Worm (Caenorhabditis elegans) whole organism, early embryonic: ENCODE data around the gene chil-1.

Source experiments
- B0310.2 ChIP-seq: sonication (generic microtip); optimal IDR thresholded peaks from 2 replicates; lab custom pipeline; 2016; ENCODE audit warnings: mild to moderate bottlenecking, missing genetic modification characterization, missing compliant biosample characterization
- F13C5.2 ChIP-seq: sonication (generic microtip); optimal IDR thresholded peaks from 2 replicates; lab custom pipeline; 2017; ENCODE audit warnings: mild to moderate bottlenecking, missing genetic modification characterization, inconsistent platforms, missing compliant biosample characterization
- aly-1 ChIP-seq: sonication (generic microtip); optimal IDR thresholded peaks from 2 replicates; lab custom pipeline; 2016; ENCODE audit warnings: missing genetic modification characterization, missing compliant biosample characterization
- ama-1 ChIP-seq: fragments of 150-350 bp; optimal IDR thresholded peaks from 2 replicates; lab custom pipeline; 2014
- ceh-13 ChIP-seq: fragments of 200-800 bp; sonication (Bioruptor generic); optimal IDR thresholded peaks from 2 replicates; lab custom pipeline; 2018; ENCODE audit warnings: mild to moderate bottlenecking, missing genetic modification characterization, missing compliant biosample characterization
- ceh-36 ChIP-seq: sonication (generic microtip); optimal IDR thresholded peaks from 2 replicates; lab custom pipeline; 2016; ENCODE audit warnings: missing genetic modification characterization, inconsistent platforms, missing compliant biosample characterization
- ets-7 ChIP-seq: sonication (generic microtip); optimal IDR thresholded peaks from 2 replicates; lab custom pipeline; 2016; ENCODE audit warnings: missing genotype, missing genetic modification characterization, missing compliant biosample characterization
- pes-1 ChIP-seq: fragments of 200-800 bp; sonication (Bioruptor generic); IDR thresholded peaks from 2 replicates; pipeline ENCODE4 v1.3.6; 2022; ENCODE audit warnings: missing genetic modification reagents, missing genetic modification characterization, missing compliant biosample characterization
- scrt-1 ChIP-seq: fragments of 200-800 bp; sonication (Bioruptor generic); IDR thresholded peaks from 2 replicates; pipeline ENCODE4 v1.3.6; 2022; ENCODE audit warnings: missing genetic modification characterization, missing compliant biosample characterization
- tbx-37 ChIP-seq: fragments of 200-800 bp; sonication (Bioruptor generic); conservative IDR thresholded peaks from 2 replicates; pipeline ENCODE4 v1.3.6; 2022; ENCODE audit warnings: missing genetic modification reagents, missing genetic modification characterization, missing compliant biosample characterization
- tra-4 ChIP-seq: sonication (generic microtip); optimal IDR thresholded peaks from 2 replicates; lab custom pipeline; 2017; ENCODE audit warnings: missing genetic modification characterization, missing compliant biosample characterization

DNA sequence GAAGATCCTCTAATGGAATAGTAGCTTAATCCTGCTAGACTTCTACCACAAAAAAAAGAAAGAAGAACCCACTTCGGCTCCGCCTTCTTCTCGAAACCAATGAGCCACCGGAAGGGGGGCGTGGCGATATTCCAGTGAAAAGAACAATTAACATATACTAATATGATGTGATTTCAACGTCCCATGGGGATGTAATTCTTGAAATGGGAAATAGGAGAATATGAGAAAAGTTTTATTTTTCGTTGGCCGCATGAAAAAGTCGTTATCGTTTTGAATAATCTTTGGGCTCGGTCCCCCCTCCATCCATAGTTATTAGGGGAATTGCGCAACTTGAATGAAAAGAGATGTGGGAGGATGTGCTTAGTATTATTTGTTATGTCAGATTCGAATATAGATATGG lies 34.0 kb upstream of the chil-1 start, which contains the start of gene unc-4:
- TF ChIP-seq tbx-37 (GFP tag; lab: Robert Waterston, UW) (no peak), ama-1 (lab: Kevin White, UChicago) (no peak), pes-1 (GFP tag; lab: Robert Waterston, UW) (no peak), ceh-36 (tag; lab: Kevin White, UChicago) (no peak), F13C5.2 (tag; lab: Kevin White, UChicago) (no peak), aly-1 (tag; lab: Kevin White, UChicago) (no peak), scrt-1 (no peak), ets-7 (tag; lab: Kevin White, UChicago) (no peak), B0310.2 (tag; lab: Kevin White, UChicago) (no peak), tra-4 (tag; lab: Kevin White, UChicago) (no peak), ceh-13 (GFP tag; lab: Kevin White, UChicago) (no peak)
